Worm (Caenorhabditis elegans) whole organism, young adult: ENCODE data around the gene srb-17.

Experiments
- F49E8.2 ChIP-seq: sonication (generic microtip); optimal IDR thresholded peaks from 3 replicates; lab custom pipeline; 2017; ENCODE audit warnings: missing genetic modification characterization, mild to moderate bottlenecking, missing compliant biosample characterization, antibody characterized with exemption, moderate library complexity; ENCODE audit not compliant: insufficient read depth
- attf-3 ChIP-seq: fragments of 200-800 bp; sonication (Bioruptor generic); conservative IDR thresholded peaks from 2 replicates; pipeline ENCODE4 v1.3.6; 2022; ENCODE audit warnings: missing genetic modification reagents, missing genetic modification characterization, missing compliant biosample characterization
- ceh-40 ChIP-seq: fragments of 200-800 bp; sonication (Bioruptor generic); IDR thresholded peaks from 2 replicates; pipeline ENCODE4 v1.3.6; 2022; ENCODE audit warnings: missing genetic modification characterization, missing compliant biosample characterization
- nhr-120 ChIP-seq: fragments of 200-800 bp; sonication (Bioruptor generic); IDR thresholded peaks from 2 replicates; pipeline ENCODE4 v1.3.6; 2022; ENCODE audit warnings: missing genetic modification characterization, missing compliant biosample characterization
- rpc-1 ChIP-seq, 2 experiments: fragments of 150-350 bp in 1 of 2; sonication (generic microtip) in 1 of 2; optimal IDR thresholded peaks; 2 replicates each; lab custom pipeline; 2014 to 2018; ENCODE audit warnings: missing biosample characterization in 1 of 2, missing genetic modification characterization in 1 of 2, missing genetic modification reagents in 1 of 2, missing genotype in 1 of 2
- unc-130 ChIP-seq: sonication (generic microtip); optimal IDR thresholded peaks from 2 replicates; lab custom pipeline; 2016; ENCODE audit warnings: missing genetic modification reagents, missing genetic modification characterization, missing compliant biosample characterization

- TF ChIP-seq attf-3 (GFP tag; lab: Robert Waterston, UW), result no peak
- TF ChIP-seq F49E8.2 (tag; lab: Kevin White, UChicago), result no peak
- no peak for TF ChIP-seq nhr-120
- no peak for TF ChIP-seq ceh-40 (GFP tag; lab: Robert Waterston, UW)
- TF ChIP-seq rpc-1 (optimal IDR thresholded peaks at IDR 0.05; lab: Kevin White, UChicago), result no peak
- no peak for TF ChIP-seq rpc-1 (tag; optimal IDR thresholded peaks at IDR 0.05; lab: Kevin White, UChicago)
- no peak for TF ChIP-seq unc-130 (GFP tag; lab: Kevin White, UChicago)
Measured at ce11 chrIV:10506016-10506415, 49.0 kb upstream of the srb-17 start.
